Worm (Caenorhabditis elegans) whole organism, early embryonic: ENCODE measurements around the gene idpp-8.

Source experiments
- B0310.2 ChIP-seq: sonication (generic microtip); optimal IDR thresholded peaks from 2 replicates; lab custom pipeline; 2016; ENCODE audit warnings: mild to moderate bottlenecking, missing genetic modification characterization, missing compliant biosample characterization
- F13C5.2 ChIP-seq: sonication (generic microtip); optimal IDR thresholded peaks from 2 replicates; lab custom pipeline; 2017; ENCODE audit warnings: mild to moderate bottlenecking, missing genetic modification characterization, inconsistent platforms, missing compliant biosample characterization
- aly-1 ChIP-seq: sonication (generic microtip); optimal IDR thresholded peaks from 2 replicates; lab custom pipeline; 2016; ENCODE audit warnings: missing genetic modification characterization, missing compliant biosample characterization
- ama-1 ChIP-seq: fragments of 150-350 bp; optimal IDR thresholded peaks from 2 replicates; lab custom pipeline; 2014
- ceh-13 ChIP-seq: fragments of 200-800 bp; sonication (Bioruptor generic); optimal IDR thresholded peaks from 2 replicates; lab custom pipeline; 2018; ENCODE audit warnings: mild to moderate bottlenecking, missing genetic modification characterization, missing compliant biosample characterization
- ceh-36 ChIP-seq: sonication (generic microtip); optimal IDR thresholded peaks from 2 replicates; lab custom pipeline; 2016; ENCODE audit warnings: missing genetic modification characterization, inconsistent platforms, missing compliant biosample characterization
- ets-7 ChIP-seq: sonication (generic microtip); optimal IDR thresholded peaks from 2 replicates; lab custom pipeline; 2016; ENCODE audit warnings: missing genotype, missing genetic modification characterization, missing compliant biosample characterization
- flt-1 ChIP-seq: fragments of 200-800 bp; sonication (Bioruptor generic); IDR thresholded peaks from 2 replicates; pipeline ENCODE4 v1.3.6; 2022; ENCODE audit warnings: missing genetic modification characterization, missing compliant biosample characterization
- hmbx-1 ChIP-seq: sonication (generic microtip); optimal IDR thresholded peaks from 2 replicates; lab custom pipeline; 2016; ENCODE audit warnings: mild to moderate bottlenecking, missing genetic modification characterization, missing compliant biosample characterization
- hmg-4 ChIP-seq: fragments of 200-800 bp; sonication (Bioruptor generic); optimal IDR thresholded peaks from 2 replicates; lab custom pipeline; 2018; ENCODE audit warnings: mild to moderate bottlenecking, missing genetic modification characterization, missing compliant biosample characterization
- hnd-1 ChIP-seq: sonication (generic microtip); optimal IDR thresholded peaks from 2 replicates; lab custom pipeline; 2016; ENCODE audit warnings: missing genetic modification characterization, missing compliant biosample characterization
- pes-1 ChIP-seq: fragments of 200-800 bp; sonication (Bioruptor generic); IDR thresholded peaks from 2 replicates; pipeline ENCODE4 v1.3.6; 2022; ENCODE audit warnings: missing genetic modification reagents, missing genetic modification characterization, missing compliant biosample characterization
- scrt-1 ChIP-seq: fragments of 200-800 bp; sonication (Bioruptor generic); IDR thresholded peaks from 2 replicates; pipeline ENCODE4 v1.3.6; 2022; ENCODE audit warnings: missing genetic modification characterization, missing compliant biosample characterization
- sea-1 ChIP-seq: fragments of 200-800 bp; sonication (Bioruptor generic); conservative IDR thresholded peaks from 2 replicates; pipeline ENCODE4 v1.3.6; 2022; ENCODE audit warnings: missing genetic modification characterization, missing compliant biosample characterization
- tbx-11 ChIP-seq: fragments of 200-800 bp; sonication (Bioruptor generic); IDR thresholded peaks from 2 replicates; pipeline ENCODE4 v1.3.6; 2022; ENCODE audit warnings: missing genetic modification characterization, missing compliant biosample characterization
- tbx-37 ChIP-seq: fragments of 200-800 bp; sonication (Bioruptor generic); conservative IDR thresholded peaks from 2 replicates; pipeline ENCODE4 v1.3.6; 2022; ENCODE audit warnings: missing genetic modification reagents, missing genetic modification characterization, missing compliant biosample characterization
- tra-4 ChIP-seq: sonication (generic microtip); optimal IDR thresholded peaks from 2 replicates; lab custom pipeline; 2017; ENCODE audit warnings: missing genetic modification characterization, missing compliant biosample characterization

The idpp-8 gene

DNA sequence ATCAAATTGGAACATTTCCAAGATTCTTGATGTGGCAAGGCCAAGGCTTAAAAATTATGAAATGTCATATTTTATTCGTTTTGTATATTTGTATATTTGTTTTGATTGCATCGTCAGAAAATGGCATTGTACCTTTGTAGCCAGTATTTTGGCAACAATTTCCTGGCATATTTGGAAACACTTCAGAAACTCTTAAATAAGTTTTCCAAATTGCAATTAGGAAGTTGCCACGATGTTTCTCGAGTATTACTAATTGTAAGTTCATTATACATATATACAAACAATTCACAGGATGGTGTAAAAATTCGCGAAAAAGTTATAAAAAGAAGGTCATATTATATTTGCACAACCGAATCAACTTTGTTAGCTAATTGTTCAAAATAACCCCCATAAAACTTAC lies at the start of gene idpp-8:
idpp-8 (plus strand) TSS at position 301 of the 400 bp plus-strand sequence.
- no peak for TF ChIP-seq F13C5.2 (tag; lab: Kevin White, UChicago)

DNA sequence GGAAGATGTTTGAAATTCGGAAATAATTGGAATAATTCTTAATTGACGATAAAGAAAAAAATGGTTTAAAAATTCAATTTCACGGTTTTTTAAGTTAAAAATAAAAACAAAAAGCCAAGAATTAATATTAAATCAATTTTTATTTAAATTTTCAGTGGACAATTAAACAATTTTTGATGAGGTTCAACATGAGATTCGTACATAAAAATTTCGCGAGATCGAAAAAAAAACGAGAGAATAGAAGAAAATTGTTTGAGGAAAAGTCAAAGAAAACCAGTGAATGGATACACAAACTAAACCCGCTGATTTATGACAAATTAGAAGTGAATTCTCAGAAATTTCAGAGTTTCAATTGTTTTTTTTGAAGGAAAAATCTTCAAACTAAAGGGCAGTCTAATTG lies 45.3 kb upstream of the idpp-8 start, which contains the start of gene F54B3.2:
F54B3.2 (minus strand) TSS at position 101 of the 400 bp plus-strand sequence.
- no peak for TF ChIP-seq tbx-37 (GFP tag; lab: Robert Waterston, UW)
- TF ChIP-seq flt-1 (GFP tag; lab: Robert Waterston, UW): no peak
- TF ChIP-seq ceh-13: no peak
- no peak for TF ChIP-seq tbx-11
- no peak for TF ChIP-seq hnd-1 (tag; lab: Kevin White, UChicago)
- no peak for TF ChIP-seq aly-1
- TF ChIP-seq hmbx-1 (tag; lab: Kevin White, UChicago): no peak
- TF ChIP-seq F13C5.2 (tag; lab: Kevin White, UChicago): no peak
- no peak for TF ChIP-seq ama-1 (lab: Kevin White, UChicago)
- no peak for TF ChIP-seq scrt-1 (GFP tag; lab: Robert Waterston, UW)
- TF ChIP-seq tra-4 (tag; lab: Kevin White, UChicago): no peak
- TF ChIP-seq sea-1 (GFP tag; lab: Robert Waterston, UW): no peak
- TF ChIP-seq ceh-36 (tag; lab: Kevin White, UChicago): no peak

DNA sequence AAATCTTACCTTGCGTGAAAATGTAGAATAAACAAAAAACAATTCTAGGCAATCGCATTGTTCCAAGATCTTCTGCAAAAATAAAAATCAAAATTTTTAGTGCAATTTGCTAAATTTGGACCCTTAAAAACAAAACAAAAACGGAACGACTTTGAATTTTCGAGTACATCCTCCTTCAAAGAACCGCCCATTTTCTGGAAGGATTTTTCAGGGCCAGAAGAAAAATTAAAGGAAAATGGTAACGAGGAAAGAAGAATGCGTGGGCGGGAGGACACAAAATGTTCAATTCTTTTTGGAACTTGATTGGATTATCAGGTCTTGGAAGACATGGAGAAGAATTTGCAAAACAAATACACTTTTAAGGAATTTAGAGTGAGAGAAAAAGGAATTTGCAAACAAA lies 44.3 kb upstream of the idpp-8 start, which contains the start of gene F54B3.4:
F54B3.4 (minus strand) TSS at position 101 of the 400 bp plus-strand sequence.
- TF ChIP-seq tra-4 (tag; lab: Kevin White, UChicago) (no peak), ets-7 (tag; lab: Kevin White, UChicago) (no peak), scrt-1 (GFP tag; lab: Robert Waterston, UW) (no peak), hnd-1 (tag; lab: Kevin White, UChicago) (no peak), hmg-4 (no peak), tbx-37 (GFP tag; lab: Robert Waterston, UW) (no peak), ama-1 (lab: Kevin White, UChicago) (no peak), ceh-36 (tag; lab: Kevin White, UChicago) (no peak), ceh-13 (no peak), tbx-11 (no peak), F13C5.2 (tag; lab: Kevin White, UChicago) (no peak), aly-1 (no peak), sea-1 (GFP tag; lab: Robert Waterston, UW) (no peak), B0310.2 (tag; lab: Kevin White, UChicago) (no peak), pes-1 (GFP tag; lab: Robert Waterston, UW) (no peak), flt-1 (GFP tag; lab: Robert Waterston, UW) (no peak), hmbx-1 (tag; lab: Kevin White, UChicago) (no peak)

DNA sequence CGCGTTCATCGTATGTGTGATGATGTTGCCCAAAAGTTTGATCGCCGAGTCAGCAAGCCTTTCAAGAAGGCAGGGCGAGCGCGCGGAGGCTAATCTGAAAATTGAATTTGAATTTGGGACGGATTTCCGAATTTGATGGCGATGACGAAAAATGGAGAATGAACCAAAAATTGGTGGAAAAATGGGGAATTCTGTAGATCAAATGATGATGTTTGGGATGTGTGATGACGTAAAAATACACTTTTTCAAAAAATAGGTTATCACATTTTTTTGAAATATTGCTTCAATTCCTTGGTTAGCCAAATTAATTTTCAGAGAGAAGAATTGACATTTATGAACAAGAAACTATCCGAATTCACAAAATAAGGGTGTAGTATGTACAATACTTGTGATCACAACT lies 35.8 kb upstream of the idpp-8 start, which contains the start of gene ZK971.1:
ZK971.1 (minus strand) TSS at position 101 of the 400 bp plus-strand sequence.
- TF ChIP-seq aly-1 (no peak), B0310.2 (tag; lab: Kevin White, UChicago) (no peak), hmg-4 (no peak), ama-1 (lab: Kevin White, UChicago) (no peak), ets-7 (tag; lab: Kevin White, UChicago) (no peak), hmbx-1 (tag; lab: Kevin White, UChicago) (no peak), F13C5.2 (tag; lab: Kevin White, UChicago) (no peak), flt-1 (GFP tag; lab: Robert Waterston, UW) (no peak)

DNA sequence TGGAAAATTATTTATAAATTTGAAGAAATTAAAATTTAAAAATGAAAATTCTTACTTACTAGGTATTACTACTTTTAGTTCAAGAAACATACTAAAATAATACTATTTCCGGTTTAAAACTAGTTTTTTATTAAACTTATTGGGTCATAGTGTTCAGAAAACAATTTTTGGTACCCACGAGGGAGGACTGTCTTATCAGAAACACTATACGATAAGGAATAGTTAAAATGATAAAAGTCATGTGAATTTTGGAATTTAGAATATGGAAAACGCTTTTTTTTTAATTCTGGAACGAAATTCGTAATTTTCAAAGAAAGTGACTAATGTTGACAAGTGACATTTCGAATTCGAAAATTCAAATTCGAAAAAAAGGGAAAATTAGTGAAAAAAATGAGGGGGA lies 33.7 kb upstream of the idpp-8 start:
- TF ChIP-seq hmbx-1 (tag; lab: Kevin White, UChicago) (no peak), ceh-13 (no peak)

DNA sequence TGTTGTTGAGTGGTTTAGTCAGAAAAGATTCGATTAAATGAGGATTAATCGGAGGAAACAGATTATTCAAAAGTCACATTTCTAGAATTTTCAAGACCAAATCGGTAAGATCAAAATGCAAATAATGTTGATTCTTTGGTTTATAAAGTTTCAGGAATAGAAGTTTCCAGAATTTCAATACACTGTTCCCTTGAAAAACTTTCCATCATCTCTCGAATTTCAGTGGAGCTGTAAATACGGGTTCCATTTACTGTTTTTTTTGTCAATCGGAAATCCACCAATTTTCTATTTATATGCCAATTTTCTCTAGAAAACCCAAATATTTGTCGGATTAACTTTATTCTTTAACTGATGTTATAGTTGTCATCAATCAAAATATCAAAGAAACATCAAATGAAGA lies 32.2 kb upstream of the idpp-8 start:
- TF ChIP-seq hmbx-1 (tag; lab: Kevin White, UChicago) (no peak), tbx-11 (no peak), tra-4 (tag; lab: Kevin White, UChicago) (no peak), hnd-1 (tag; lab: Kevin White, UChicago) (no peak), ama-1 (lab: Kevin White, UChicago) (no peak)

DNA sequence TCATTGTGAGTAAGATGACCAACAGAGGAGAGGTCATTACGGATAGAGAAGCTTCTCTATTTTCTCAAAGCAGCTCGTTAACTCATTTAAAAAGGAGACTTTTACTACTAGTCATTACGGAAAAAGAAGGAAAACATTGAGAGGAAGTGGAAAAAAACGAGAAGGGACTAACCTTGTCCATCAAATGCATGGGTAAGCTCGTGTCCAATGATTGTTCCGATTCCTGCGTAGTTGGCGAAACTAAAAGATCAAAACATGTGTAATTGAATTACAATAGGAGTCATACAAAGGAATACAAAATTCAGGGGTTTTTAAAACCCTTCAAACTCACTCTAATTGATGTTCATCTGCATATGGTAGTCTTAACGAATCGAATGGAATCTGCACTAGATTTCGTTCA lies 30.4 kb upstream of the idpp-8 start:
- no peak for TF ChIP-seq aly-1
- no peak for TF ChIP-seq tra-4 (tag; lab: Kevin White, UChicago)
- no peak for TF ChIP-seq ama-1 (lab: Kevin White, UChicago)

DNA sequence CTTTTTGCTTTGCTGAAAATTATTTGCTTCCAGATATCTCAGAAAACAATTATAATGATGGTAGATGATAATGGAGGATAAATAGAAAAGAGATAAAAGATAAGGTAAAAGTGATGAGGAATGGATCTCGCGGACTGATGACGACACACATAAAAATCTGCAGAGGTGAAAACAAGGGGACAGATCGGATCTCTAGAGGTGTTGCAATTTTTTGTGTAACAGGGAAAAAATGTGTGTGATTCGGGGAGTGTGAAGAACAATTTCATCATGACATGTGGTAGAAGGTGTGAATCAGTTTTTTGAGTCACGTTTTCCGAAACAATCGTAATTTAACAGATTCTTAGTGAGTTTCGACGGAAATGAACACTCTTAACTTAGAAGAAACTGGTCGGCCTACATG lies 26.4 kb upstream of the idpp-8 start:
- no peak for TF ChIP-seq aly-1
- no peak for TF ChIP-seq hnd-1 (tag; lab: Kevin White, UChicago)
- TF ChIP-seq hmg-4: no peak
- no peak for TF ChIP-seq ceh-36 (tag; lab: Kevin White, UChicago)
- TF ChIP-seq scrt-1 (GFP tag; lab: Robert Waterston, UW): no peak
- no peak for TF ChIP-seq B0310.2 (tag; lab: Kevin White, UChicago)
- no peak for TF ChIP-seq ceh-13
- TF ChIP-seq hmbx-1 (tag; lab: Kevin White, UChicago): no peak
- TF ChIP-seq F13C5.2 (tag; lab: Kevin White, UChicago): no peak
- no peak for TF ChIP-seq tbx-37 (GFP tag; lab: Robert Waterston, UW)
- TF ChIP-seq tra-4 (tag; lab: Kevin White, UChicago): no peak
- TF ChIP-seq sea-1 (GFP tag; lab: Robert Waterston, UW): no peak
- no peak for TF ChIP-seq pes-1 (GFP tag; lab: Robert Waterston, UW)
- TF ChIP-seq ets-7 (tag; lab: Kevin White, UChicago): no peak
- TF ChIP-seq flt-1 (GFP tag; lab: Robert Waterston, UW): no peak
- TF ChIP-seq tbx-11: no peak
- TF ChIP-seq ama-1 (lab: Kevin White, UChicago): no peak
